Worm (Caenorhabditis elegans): Measurements from ENCODE around the gene R11G10.4.

Gene R11G10.4

ce11 chrV:13506321-13506720, at the start of gene R11G10.4:
Gene R11G10.4, plus strand, starts transcription at chrV:13506621.
- no peak for TF ChIP-seq nhr-21 (tag; optimal IDR thresholded peaks at IDR 0.05)
- no peak for TF ChIP-seq ztf-1 (GFP tag; conservative IDR thresholded peaks at IDR 0.05)
- TF ChIP-seq fos-1 (tag; optimal IDR thresholded peaks at IDR 0.05) = no peak

ce11 chrV:13457858-13458257, 48.6 kb upstream of the R11G10.4 start, which contains the start of gene F25H9.2:
Gene F25H9.2, plus strand, starts transcription at chrV:13458083.
- TF ChIP-seq sma-9 (GFP tag; optimal IDR thresholded peaks at IDR 0.05) (no peak), sma-9 (tag; optimal IDR thresholded peaks at IDR 0.05) (no peak), nhr-12 (tag; optimal IDR thresholded peaks at IDR 0.05) (no peak), elt-3 (tag; optimal IDR thresholded peaks at IDR 0.05) (no peak), nhr-237 (tag; optimal IDR thresholded peaks at IDR 0.05) (no peak), C34F6.9 (tag; optimal IDR thresholded peaks at IDR 0.05) (peak; percentile 43), skn-1 (tag; optimal IDR thresholded peaks at IDR 0.05) (no peak), ztf-11 (tag; optimal IDR thresholded peaks at IDR 0.05) (no peak), nhr-6 (tag; optimal IDR thresholded peaks at IDR 0.05) (no peak), mab-5 (tag; optimal IDR thresholded peaks at IDR 0.05) (peak; percentile 0), F13H6.1 (tag; optimal IDR thresholded peaks at IDR 0.05) (no peak)

ce11 chrV:13459323-13459722, 47.1 kb upstream of the R11G10.4 start, which contains the start of gene bath-39:
Gene bath-39, plus strand, starts transcription at chrV:13459459.
- no peak for TF ChIP-seq ceh-82 (tag; optimal IDR thresholded peaks at IDR 0.05)
- peak; percentile 52 for TF ChIP-seq C34F6.9 (tag; optimal IDR thresholded peaks at IDR 0.05)
- peak; percentile 37 for TF ChIP-seq unc-55 (GFP tag; optimal IDR thresholded peaks at IDR 0.05)
- no peak for TF ChIP-seq crh-2 (tag; optimal IDR thresholded peaks at IDR 0.05)
- no peak for TF ChIP-seq zag-1 (tag; optimal IDR thresholded peaks at IDR 0.05)
- TF ChIP-seq nhr-6 (tag; optimal IDR thresholded peaks at IDR 0.05) = no peak
- TF ChIP-seq ZK546.5 (tag; optimal IDR thresholded peaks at IDR 0.05) = no peak
- TF ChIP-seq sma-3 (GFP tag; optimal IDR thresholded peaks at IDR 0.05) = no peak
- no peak for TF ChIP-seq mbf-1 (tag; optimal IDR thresholded peaks at IDR 0.05)
- no peak for TF ChIP-seq dmd-4 (tag; optimal IDR thresholded peaks at IDR 0.05)
- no peak for TF ChIP-seq unc-62 (GFP tag; optimal IDR thresholded peaks at IDR 0.05)
- TF ChIP-seq unc-39 (tag; optimal IDR thresholded peaks at IDR 0.05) = no peak
- TF ChIP-seq nhr-129 (tag; optimal IDR thresholded peaks at IDR 0.05) = peak; percentile 50
- TF ChIP-seq nhr-11 (tag; optimal IDR thresholded peaks at IDR 0.05) = no peak
- TF ChIP-seq ztf-4 (tag; optimal IDR thresholded peaks at IDR 0.05) = no peak
- no peak for TF ChIP-seq nhr-10 (tag; optimal IDR thresholded peaks at IDR 0.05)
- TF ChIP-seq alr-1 (tag; optimal IDR thresholded peaks at IDR 0.05) = no peak
- no peak for TF ChIP-seq blmp-1 (tag; optimal IDR thresholded peaks at IDR 0.05; ENCODE audit: insufficient read depth)
- TF ChIP-seq gmeb-1 (tag; optimal IDR thresholded peaks at IDR 0.05) = no peak
- peak in 1 of 2 experiments; percentile 33 for TF ChIP-seq lsy-2 (tag; optimal IDR thresholded peaks at IDR 0.05)
- TF ChIP-seq mdl-1 (tag; optimal IDR thresholded peaks at IDR 0.05) = no peak

ce11 chrV:13462974-13463373, 43.4 kb upstream of the R11G10.4 start, which contains the start of gene frm-10:
Gene frm-10, plus strand, starts transcription at chrV:13463207.
- TF ChIP-seq zag-1 (tag; optimal IDR thresholded peaks at IDR 0.05) (no peak), sma-9 (GFP tag; optimal IDR thresholded peaks at IDR 0.05) (peak; percentile 65), sma-9 (tag; optimal IDR thresholded peaks at IDR 0.05) (no peak), mdl-1 (tag; optimal IDR thresholded peaks at IDR 0.05) (peak; percentile 8 to 28), lsy-2 (tag; optimal IDR thresholded peaks at IDR 0.05) (peak; percentile 8 to 65), C34F6.9 (tag; optimal IDR thresholded peaks at IDR 0.05) (peak; percentile 82), unc-55 (GFP tag; optimal IDR thresholded peaks at IDR 0.05) (peak; percentile 80), dmd-4 (tag; optimal IDR thresholded peaks at IDR 0.05) (no peak), sma-3 (GFP tag; optimal IDR thresholded peaks at IDR 0.05) (peak; percentile 59), gmeb-1 (tag; optimal IDR thresholded peaks at IDR 0.05) (peak; percentile 68), ztf-4 (tag; optimal IDR thresholded peaks at IDR 0.05) (peak; percentile 25), lin-13 (GFP tag; optimal IDR thresholded peaks at IDR 0.05) (peak; percentile 13), skn-1 (tag; optimal IDR thresholded peaks at IDR 0.05) (peak; percentile 79), crh-2 (tag; optimal IDR thresholded peaks at IDR 0.05) (peak; percentile 81), nhr-129 (tag; optimal IDR thresholded peaks at IDR 0.05) (peak; percentile 84), sem-4 (tag; optimal IDR thresholded peaks at IDR 0.05) (no peak), fos-1 (tag; optimal IDR thresholded peaks at IDR 0.05) (peak; percentile 93), nhr-25 (tag; optimal IDR thresholded peaks at IDR 0.05) (peak; percentile 27), F13H6.1 (tag; optimal IDR thresholded peaks at IDR 0.05) (peak; percentile 59), lin-11 (tag; optimal IDR thresholded peaks at IDR 0.05) (peak; percentile 23), nhr-10 (tag; optimal IDR thresholded peaks at IDR 0.05) (peak; percentile 14), lin-39 (tag; optimal IDR thresholded peaks at IDR 0.05) (no peak), ama-1 (optimal IDR thresholded peaks at IDR 0.05) (peak; percentile 61), ceh-16 (tag; optimal IDR thresholded peaks at IDR 0.05) (no peak), unc-39 (tag; optimal IDR thresholded peaks at IDR 0.05) (no peak)

Data from whole organism, L2 larva.